Fruit fly (Drosophila melanogaster) whole organism, embryonic: ENCODE results near the gene Tpr2.
A peak's percentile ranks its signal among the peaks of the same experiment; 100 is the strongest.

Source experiments
- ATbp ChIP-seq: fragments of 200-800 bp; sonication (Bioruptor generic); optimal IDR thresholded peaks from 2 replicates; lab custom pipeline; 2017; ENCODE audit warnings: missing biosample characterization, mild to moderate bottlenecking, missing genetic modification characterization, missing genetic modification reagents
- Antp ChIP-seq: fragments of 200-800 bp; sonication (Bioruptor generic); optimal IDR thresholded peaks from 3 replicates; lab custom pipeline; 2016; ENCODE audit warnings: missing biosample characterization, missing genetic modification characterization
- Awh ChIP-seq: fragments of 200-800 bp; sonication (Bioruptor generic); IDR thresholded peaks from 2 replicates; pipeline ENCODE4, ENCODE4 v1.3.6; 2022; ENCODE audit warnings: missing biosample characterization, missing genetic modification characterization
- Bgb ChIP-seq: fragments of 200-800 bp; sonication (Bioruptor generic); IDR thresholded peaks from 2 replicates; pipeline ENCODE4 v1.3.6; 2022; ENCODE audit warnings: missing biosample characterization, missing genetic modification characterization; ENCODE audit not compliant: partially characterized antibody
- CG1024 ChIP-seq: fragments of 200-800 bp; sonication (Bioruptor generic); IDR thresholded peaks from 2 replicates; pipeline ENCODE4 v1.3.6; 2022; ENCODE audit warnings: missing biosample characterization, missing genetic modification characterization
- CG10565 ChIP-seq: fragments of 200-800 bp; sonication (Bioruptor generic); optimal IDR thresholded peaks from 3 replicates; lab custom pipeline; 2016; ENCODE audit warnings: missing biosample characterization, mild to moderate bottlenecking, missing genetic modification characterization
- CG11085 ChIP-seq: fragments of 200-800 bp; sonication (Bioruptor generic); IDR thresholded peaks from 2 replicates; pipeline ENCODE4 v1.3.6; 2022; ENCODE audit warnings: missing biosample characterization, missing genetic modification characterization
- CG11093 ChIP-seq: fragments of 200-800 bp; sonication (Bioruptor generic); IDR thresholded peaks from 3 replicates; pipeline ENCODE4 v1.3.6; 2022; ENCODE audit warnings: missing biosample characterization, missing genetic modification characterization
- CG11696 ChIP-seq: fragments of 200-800 bp; sonication (Bioruptor generic); IDR thresholded peaks from 2 replicates; pipeline ENCODE4 v1.3.6; 2022; ENCODE audit warnings: missing biosample characterization, missing genetic modification characterization
- CG13624 ChIP-seq: fragments of 200-800 bp; sonication (Bioruptor generic); optimal IDR thresholded peaks from 2 replicates; lab custom pipeline; 2016; ENCODE audit warnings: missing biosample characterization, missing genetic modification characterization
- CG14050 ChIP-seq: fragments of 200-800 bp; sonication (Bioruptor generic); IDR thresholded peaks from 3 replicates; pipeline ENCODE4 v1.3.6; 2022; ENCODE audit warnings: missing biosample characterization, missing genetic modification characterization
- CG1647 ChIP-seq: fragments of 200-800 bp; sonication (Bioruptor generic); optimal IDR thresholded peaks from 3 replicates; lab custom pipeline; 2016; ENCODE audit warnings: missing biosample characterization, missing genetic modification characterization
- CG17612 ChIP-seq: fragments of 200-800 bp; sonication (Bioruptor generic); IDR thresholded peaks from 2 replicates; pipeline ENCODE4 v1.3.6; 2022; ENCODE audit warnings: missing biosample characterization, missing genetic modification characterization
- CG2712 ChIP-seq: fragments of 200-800 bp; optimal IDR thresholded peaks from 3 replicates; lab custom pipeline; 2019; ENCODE audit warnings: missing biosample characterization, mild to moderate bottlenecking, missing genetic modification characterization, moderate library complexity
- CG30431 ChIP-seq: fragments of 200-800 bp; sonication (Bioruptor generic); optimal IDR thresholded peaks from 2 replicates; lab custom pipeline; 2017; ENCODE audit warnings: missing biosample characterization, missing genetic modification characterization
- CG32772 ChIP-seq: fragments of 200-800 bp; sonication (Bioruptor generic); IDR thresholded peaks from 2 replicates; pipeline ENCODE4 v1.3.6; 2022; ENCODE audit warnings: missing biosample characterization, missing genetic modification characterization
- CG3726 ChIP-seq: fragments of 200-800 bp; sonication (Bioruptor generic); IDR thresholded peaks from 3 replicates; pipeline ENCODE4, ENCODE4 v1.3.6; 2022; ENCODE audit warnings: missing biosample characterization, missing genetic modification characterization
- CG3847 ChIP-seq: fragments of 200-800 bp; sonication (Bioruptor generic); IDR thresholded peaks from 2 replicates; pipeline ENCODE4 v1.3.6; 2022; ENCODE audit warnings: missing biosample characterization, missing genetic modification characterization
- CG7357 ChIP-seq: fragments of 200-800 bp; sonication (Bioruptor generic); IDR thresholded peaks from 3 replicates; pipeline ENCODE4 v1.3.6; 2022; ENCODE audit warnings: missing biosample characterization, missing genetic modification characterization
- CG7963 ChIP-seq: fragments of 200-800 bp; sonication (Bioruptor generic); IDR thresholded peaks from 3 replicates; pipeline ENCODE4 v1.3.6; 2022; ENCODE audit warnings: missing biosample characterization, missing genetic modification characterization; ENCODE audit not compliant: partially characterized antibody
- CG8924 ChIP-seq: fragments of 200-800 bp; optimal IDR thresholded peaks from 3 replicates; lab custom pipeline; 2019; ENCODE audit warnings: missing biosample characterization, mild to moderate bottlenecking, missing genetic modification characterization, moderate library complexity
- CTCF ChIP-seq: fragments of 200-800 bp; sonication (Bioruptor generic); optimal IDR thresholded peaks from 2 replicates; lab custom pipeline; 2017; ENCODE audit warnings: missing biosample characterization, mild to moderate bottlenecking, missing genetic modification characterization, moderate library complexity
- CrebB ChIP-seq: fragments of 200-800 bp; sonication (Bioruptor generic); optimal IDR thresholded peaks from 3 replicates; lab custom pipeline; 2018; ENCODE audit warnings: missing biosample characterization, mild to moderate bottlenecking, missing genetic modification characterization
- D19B ChIP-seq: fragments of 200-800 bp; sonication (Bioruptor generic); optimal IDR thresholded peaks from 2 replicates; lab custom pipeline; 2017; ENCODE audit warnings: missing biosample characterization, mild to moderate bottlenecking, missing genetic modification characterization
- Dad ChIP-seq: fragments of 200-800 bp; sonication (Bioruptor generic); optimal IDR thresholded peaks from 3 replicates; lab custom pipeline; 2016; ENCODE audit warnings: missing biosample characterization, missing genetic modification characterization
- Dek ChIP-seq: fragments of 200-800 bp; sonication (Bioruptor generic); optimal IDR thresholded peaks from 3 replicates; lab custom pipeline; 2019; ENCODE audit warnings: missing biosample characterization, mild to moderate bottlenecking, missing genetic modification characterization, moderate library complexity
- Dip2 ChIP-seq: fragments of 200-800 bp; sonication (Bioruptor generic); IDR thresholded peaks from 2 replicates; pipeline ENCODE4 v1.3.6; 2022; ENCODE audit warnings: missing biosample characterization, missing genetic modification characterization
- Dip3 ChIP-seq: fragments of 200-800 bp; sonication (Bioruptor generic); optimal IDR thresholded peaks from 3 replicates; lab custom pipeline; 2016; ENCODE audit warnings: missing biosample characterization, missing genetic modification characterization
- Ets65A ChIP-seq: fragments of 200-800 bp; sonication (Bioruptor generic); peaks from one replicate; lab custom pipeline; 2016; ENCODE audit warnings: missing biosample characterization, missing genetic modification characterization
- Fer2 ChIP-seq: fragments of 200-800 bp; sonication (Bioruptor generic); optimal IDR thresholded peaks from 2 replicates; lab custom pipeline; 2018; ENCODE audit warnings: missing biosample characterization, mild to moderate bottlenecking, missing genetic modification characterization, moderate library complexity
- Gug ChIP-seq: fragments of 200-800 bp; sonication (Bioruptor generic); IDR thresholded peaks from 4 replicates; pipeline ENCODE4 v1.3.6; 2022; ENCODE audit warnings: missing biosample characterization, missing genetic modification characterization
- HLH4C ChIP-seq: fragments of 200-800 bp; sonication (Bioruptor generic); IDR thresholded peaks from 3 replicates; pipeline ENCODE4 v1.3.6; 2022; ENCODE audit warnings: missing biosample characterization, missing genetic modification characterization; ENCODE audit not compliant: partially characterized antibody
- Lpt ChIP-seq: fragments of >200 bp; optimal IDR thresholded peaks from 2 replicates; lab custom pipeline; 2018; ENCODE audit warnings: missing biosample characterization, missing genetic modification characterization
- NK7.1 ChIP-seq: fragments of 200-800 bp; sonication (Bioruptor generic); optimal IDR thresholded peaks from 3 replicates; lab custom pipeline; 2016; ENCODE audit warnings: missing biosample characterization, missing genetic modification characterization
- Neu2 ChIP-seq: fragments of 200-800 bp; sonication (Bioruptor generic); optimal IDR thresholded peaks from 3 replicates; lab custom pipeline; 2016; ENCODE audit warnings: missing biosample characterization, missing genetic modification characterization, borderline replicate concordance
- Rfx ChIP-seq: fragments of 200-800 bp; sonication (Bioruptor generic); IDR thresholded peaks from 2 replicates; pipeline ENCODE4 v1.3.6; 2022; ENCODE audit warnings: missing biosample characterization, missing genetic modification characterization
- Sry-δ ChIP-seq: fragments of 200-800 bp; sonication (Bioruptor generic); optimal IDR thresholded peaks from 2 replicates; lab custom pipeline; 2016; ENCODE audit warnings: missing biosample characterization, missing genetic modification characterization
- Taf1 ChIP-seq: fragments of 200-800 bp; sonication (Bioruptor generic); IDR thresholded peaks from 2 replicates; pipeline ENCODE4 v1.3.6; 2022; ENCODE audit warnings: missing biosample characterization, missing genetic modification characterization
- crol ChIP-seq: fragments of 200-800 bp; sonication (Bioruptor generic); IDR thresholded peaks from 2 replicates; pipeline ENCODE4 v1.3.6; 2022; ENCODE audit warnings: missing biosample characterization, missing genetic modification characterization
- cwo ChIP-seq: fragments of 200-800 bp; sonication (Bioruptor generic); optimal IDR thresholded peaks from 3 replicates; lab custom pipeline; 2017; ENCODE audit warnings: missing biosample characterization, missing genetic modification characterization, mild to moderate bottlenecking, moderate library complexity, missing genetic modification reagents
- danr ChIP-seq: fragments of 200-800 bp; sonication (Bioruptor generic); IDR thresholded peaks from 2 replicates; pipeline ENCODE4 v1.3.6; 2022; ENCODE audit warnings: missing biosample characterization, missing genetic modification characterization
- dmrt11E ChIP-seq: fragments of 200-800 bp; sonication (Bioruptor generic); optimal IDR thresholded peaks from 3 replicates; lab custom pipeline; 2018; ENCODE audit warnings: missing biosample characterization, mild to moderate bottlenecking, missing genetic modification characterization, moderate library complexity
- fd96Cb ChIP-seq: fragments of 200-800 bp; sonication (Bioruptor generic); optimal IDR thresholded peaks from 2 replicates; lab custom pipeline; 2018; ENCODE audit warnings: missing biosample characterization, mild to moderate bottlenecking, missing genetic modification characterization, moderate library complexity
- gcm ChIP-seq: fragments of 200-800 bp; sonication (Bioruptor generic); optimal IDR thresholded peaks from 2 replicates; lab custom pipeline; 2019; ENCODE audit warnings: missing biosample characterization, mild to moderate bottlenecking, missing genetic modification characterization, moderate library complexity
- h ChIP-seq: fragments of >200 bp; optimal IDR thresholded peaks from 2 replicates; lab custom pipeline; 2017
- hb ChIP-seq: fragments of 200-800 bp; sonication (Bioruptor generic); IDR thresholded peaks from 3 replicates; pipeline ENCODE4 v1.3.6; 2022; ENCODE audit warnings: missing biosample characterization, missing genetic modification characterization; ENCODE audit not compliant: partially characterized antibody
- mld ChIP-seq: fragments of 200-800 bp; sonication (Bioruptor generic); IDR thresholded peaks from 3 replicates; pipeline ENCODE4 v1.3.6; 2022; ENCODE audit warnings: missing biosample characterization, missing genetic modification characterization; ENCODE audit not compliant: partially characterized antibody
- nerfin-2 ChIP-seq: fragments of 200-800 bp; sonication (Bioruptor generic); IDR thresholded peaks from 2 replicates; pipeline ENCODE4 v1.3.6; 2022; ENCODE audit warnings: missing biosample characterization, missing genetic modification characterization; ENCODE audit not compliant: partially characterized antibody
- phol ChIP-seq: fragments of 200-800 bp; sonication (Bioruptor generic); optimal IDR thresholded peaks from 3 replicates; lab custom pipeline; 2018; ENCODE audit warnings: missing biosample characterization, mild to moderate bottlenecking, missing genetic modification characterization, moderate library complexity
- sna ChIP-seq: fragments of 200-800 bp; sonication (Bioruptor generic); IDR thresholded peaks from 2 replicates; pipeline ENCODE4 v1.3.6; 2022; ENCODE audit warnings: missing biosample characterization, missing genetic modification characterization; ENCODE audit not compliant: partially characterized antibody

Gene Tpr2

dm6 chr2L:16532702-16533385 lies 41.5 kb downstream of the Tpr2 start, which contains the start of gene CG5953 (continued):
- TF ChIP-seq CG11085 (peak; percentile 92), Rfx (peak; percentile 97), gcm (GFP tag; lab: Kevin White, UChicago) (peak; percentile 97), CG11696 (GFP tag; lab: Robert Waterston, UW) (peak; percentile 100), CG2712 (tag; lab: Kevin White, UChicago) (peak; percentile 97), Awh (GFP tag; lab: Robert Waterston, UW) (peak; percentile 96), Dip2 (GFP tag; lab: Robert Waterston, UW) (peak; percentile 58; the same call in 1 of the 2 replicates), Bgb (GFP tag; lab: Robert Waterston, UW) (peak; percentile 60), Fer2 (peak; percentile 92), CG14050 (GFP tag; lab: Robert Waterston, UW) (peak; percentile 96), fd96Cb (tag; lab: Kevin White, UChicago) (peak; percentile 97), CG17612 (peak; percentile 94), Neu2 (peak; percentile 41), nerfin-2 (no peak), Lpt (no peak), cwo (GFP tag; lab: Kevin White, UChicago) (peak; percentile 96), h (lab: Kevin White, UChicago) (no peak), D19B (GFP tag; lab: Kevin White, UChicago) (peak; percentile 91), CG7963 (GFP tag; lab: Robert Waterston, UW) (no peak), CG32772 (GFP tag; lab: Robert Waterston, UW) (peak; percentile 98), ATbp (peak; percentile 97), Dad (GFP tag; lab: Kevin White, UChicago) (peak; percentile 71), Gug (peak; percentile 95), crol (GFP tag; lab: Robert Waterston, UW) (peak; percentile 88), CG30431 (GFP tag; lab: Kevin White, UChicago) (peak; percentile 94), Ets65A (GFP tag; lab: Kevin White, UChicago) (peak; percentile 98), CG10565 (GFP tag; lab: Kevin White, UChicago) (peak; percentile 89), Sry-δ (peak; percentile 51), CG3726 (peak; percentile 94), CG11093 (peak; percentile 97), sna (peak; percentile 40; the same call in 1 of the 2 replicates), CG1024 (GFP tag; lab: Robert Waterston, UW) (peak; percentile 89), Dip3 (GFP tag; lab: Kevin White, UChicago) (peak; percentile 93), Antp (peak; percentile 90), CG8924 (tag; lab: Kevin White, UChicago) (peak; percentile 97), hb (no peak), phol (tag; lab: Kevin White, UChicago) (peak; percentile 97), CG13624 (GFP tag; lab: Kevin White, UChicago) (peak; percentile 94), CG3847 (peak; percentile 96), HLH4C (GFP tag; lab: Robert Waterston, UW) (no peak; the same call in 2 of the 3 replicates), mld (no peak), CG1647 (GFP tag; lab: Kevin White, UChicago) (peak; percentile 82), NK7.1 (GFP tag; lab: Kevin White, UChicago) (peak; percentile 93), Dek (tag; lab: Kevin White, UChicago) (peak; percentile 95), CrebB (tag; lab: Kevin White, UChicago) (peak; percentile 95), dmrt11E (tag; lab: Kevin White, UChicago) (peak; percentile 95), danr (GFP tag; lab: Robert Waterston, UW) (peak; percentile 95), CTCF (peak; percentile 66), Taf1 (peak; percentile 91), CG7357 (peak; percentile 92)
